Worm (Caenorhabditis elegans) whole organism, L4 larva: Measurements from ENCODE around the gene col-75.

Experiments
- ama-1 ChIP-seq: fragments of 150-350 bp; optimal IDR thresholded peaks from 2 replicates; lab custom pipeline; 2014; ENCODE audit warnings: inconsistent platforms, mixed read lengths
- ces-1 ChIP-seq: fragments of 150-350 bp; sonication (generic microtip); optimal IDR thresholded peaks from 4 replicates; lab custom pipeline; 2014; ENCODE audit warnings: missing biosample characterization, missing genetic modification reagents, missing genetic modification characterization
- snpc-4 ChIP-seq: fragments of 150-350 bp; optimal IDR thresholded peaks from 2 replicates; lab custom pipeline; 2014; ENCODE audit warnings: missing biosample characterization, missing genetic modification characterization
- zip-2 ChIP-seq: fragments of 150-350 bp; optimal IDR thresholded peaks from 2 replicates; lab custom pipeline; 2014; ENCODE audit warnings: missing biosample characterization, missing genetic modification characterization

ce11 chrII:6376693-6377092, 49.4 kb upstream of the col-75 start:
- TF ChIP-seq zip-2 (tag; lab: Kevin White, UChicago): no peak
- no peak for TF ChIP-seq ces-1 (GFP tag; lab: Kevin White, UChicago)
- no peak for TF ChIP-seq ama-1 (lab: Kevin White, UChicago)
- no peak for TF ChIP-seq snpc-4 (tag; lab: Kevin White, UChicago)
